Worm (Caenorhabditis elegans): Measurements from ENCODE around the gene T04B8.1.

- TF ChIP-seq tab-1 (GFP tag; IDR thresholded peaks at IDR 0.05) (no peak), cog-1 (tag; optimal IDR thresholded peaks at IDR 0.05) (no peak), flt-1 (GFP tag; IDR thresholded peaks at IDR 0.05) (no peak), ztf-23 (GFP tag; IDR thresholded peaks at IDR 0.05) (no peak), T22C8.4 (GFP tag; IDR thresholded peaks at IDR 0.05) (no peak), med-1 (GFP tag; optimal IDR thresholded peaks at IDR 0.05; ENCODE audit: insufficient read depth) (no peak), klf-2 (GFP tag; conservative IDR thresholded peaks at IDR 0.05) (no peak)
Observed at ce11 chrII:602020-602419, 32.1 kb upstream of the T04B8.1 start, which contains the start of gene nhl-3.

Measured in whole organism, midembryonic.